Worm (Caenorhabditis elegans) whole organism, young adult: ENCODE data around the gene K11H3.8.

Experiments
- B0019.2 ChIP-seq: fragments of 200-800 bp; sonication (Bioruptor generic); conservative IDR thresholded peaks from 2 replicates; pipeline ENCODE4 v1.3.6; 2022; ENCODE audit warnings: missing genetic modification reagents, missing genetic modification characterization, missing compliant biosample characterization
- C06A6.2 ChIP-seq: fragments of 200-800 bp; sonication (Bioruptor generic); conservative IDR thresholded peaks from 2 replicates; pipeline ENCODE4 v1.3.6; 2022; ENCODE audit warnings: missing genetic modification characterization, missing compliant biosample characterization
- C17E4.6 ChIP-seq: fragments of 200-800 bp; sonication (Bioruptor generic); IDR thresholded peaks from 2 replicates; pipeline ENCODE4 v1.3.6; 2022; ENCODE audit warnings: missing genetic modification reagents, missing genetic modification characterization, missing compliant biosample characterization
- F22D6.2 ChIP-seq: sonication (generic microtip); optimal IDR thresholded peaks from 2 replicates; lab custom pipeline; 2016; ENCODE audit warnings: mild to moderate bottlenecking, missing genetic modification characterization, missing compliant biosample characterization
- F33H1.4 ChIP-seq: fragments of 200-800 bp; sonication (Bioruptor generic); IDR thresholded peaks from 2 replicates; pipeline ENCODE4 v1.3.6; 2022; ENCODE audit warnings: missing genetic modification reagents, missing genetic modification characterization, missing compliant biosample characterization
- F37B4.10 ChIP-seq: fragments of 200-800 bp; sonication (Bioruptor generic); IDR thresholded peaks from 2 replicates; pipeline ENCODE4 v1.3.6; 2022; ENCODE audit warnings: missing genetic modification characterization, missing compliant biosample characterization
- F39B2.1 ChIP-seq: fragments of 200-800 bp; sonication (Bioruptor generic); IDR thresholded peaks from 2 replicates; pipeline ENCODE4 v1.3.6; 2022; ENCODE audit warnings: missing genetic modification reagents, missing genetic modification characterization, missing compliant biosample characterization
- F49E8.2 ChIP-seq: sonication (generic microtip); optimal IDR thresholded peaks from 3 replicates; lab custom pipeline; 2017; ENCODE audit warnings: missing genetic modification characterization, mild to moderate bottlenecking, missing compliant biosample characterization, antibody characterized with exemption, moderate library complexity; ENCODE audit not compliant: insufficient read depth
- F52B5.7 ChIP-seq: sonication (generic microtip); optimal IDR thresholded peaks from 2 replicates; lab custom pipeline; 2016; ENCODE audit warnings: mild to moderate bottlenecking, missing genetic modification characterization, missing compliant biosample characterization
- F57C9.4 ChIP-seq: sonication (generic microtip); optimal IDR thresholded peaks from 2 replicates; lab custom pipeline; 2017; ENCODE audit warnings: mild to moderate bottlenecking, missing genetic modification characterization, missing compliant biosample characterization
- K11D2.4 ChIP-seq: fragments of 200-800 bp; sonication (Bioruptor generic); IDR thresholded peaks from 2 replicates; pipeline ENCODE4 v1.3.6; 2022; ENCODE audit warnings: missing genetic modification reagents, missing genetic modification characterization, missing compliant biosample characterization
- Y53F4B.3 ChIP-seq: fragments of 200-800 bp; sonication (Bioruptor generic); IDR thresholded peaks from 2 replicates; pipeline ENCODE4 v1.3.6; 2022; ENCODE audit warnings: missing genetic modification reagents, missing genetic modification characterization, missing compliant biosample characterization
- Y79H2A.3 ChIP-seq: fragments of 200-800 bp; sonication (Bioruptor generic); conservative IDR thresholded peaks from 2 replicates; pipeline ENCODE4 v1.3.6; 2022; ENCODE audit warnings: missing genetic modification reagents, missing genetic modification characterization, missing compliant biosample characterization
- Y95B8A.8 ChIP-seq: fragments of 200-800 bp; sonication (Bioruptor generic); IDR thresholded peaks from 2 replicates; pipeline ENCODE4 v1.3.6; 2022; ENCODE audit warnings: missing genetic modification reagents, missing genetic modification characterization, missing compliant biosample characterization
- ZK185.1 ChIP-seq: sonication (generic microtip); optimal IDR thresholded peaks from 2 replicates; lab custom pipeline; 2016; ENCODE audit warnings: mild to moderate bottlenecking, missing genetic modification characterization, missing compliant biosample characterization; ENCODE audit not compliant: poor library complexity, severe bottlenecking
- aptf-3 ChIP-seq: fragments of 200-800 bp; sonication (Bioruptor generic); IDR thresholded peaks from 2 replicates; pipeline ENCODE4 v1.3.6; 2022; ENCODE audit warnings: missing genetic modification characterization, missing compliant biosample characterization
- atf-7 ChIP-seq: sonication (generic microtip); optimal IDR thresholded peaks from 2 replicates; lab custom pipeline; 2017; ENCODE audit warnings: mild to moderate bottlenecking, missing genetic modification characterization, missing compliant biosample characterization
- attf-6 ChIP-seq: fragments of 200-800 bp; sonication (Bioruptor generic); IDR thresholded peaks from 2 replicates; pipeline ENCODE4 v1.3.6; 2022; ENCODE audit warnings: missing genetic modification reagents, missing genetic modification characterization, missing compliant biosample characterization
- cebp-1 ChIP-seq, 2 experiments: fragments of 200-800 bp in 1 of 2; sonication (Bioruptor generic) in 1 of 2; sonication (generic microtip) in 1 of 2; IDR thresholded peaks in 1 of 2; optimal IDR thresholded peaks in 1 of 2; 2 replicates each; pipeline versions ENCODE4 v1.3.6 to Lab custom; 2017 to 2022; ENCODE audit warnings: missing compliant biosample characterization in 2 of 2, missing genetic modification characterization in 2 of 2, mild to moderate bottlenecking in 1 of 2, missing genetic modification reagents in 1 of 2, moderate library complexity in 1 of 2
- ceh-91 ChIP-seq: fragments of 200-800 bp; sonication (Bioruptor generic); IDR thresholded peaks from 2 replicates; pipeline ENCODE4 v1.3.6; 2022; ENCODE audit warnings: missing genetic modification reagents, missing genetic modification characterization, missing compliant biosample characterization
- chd-7 ChIP-seq: sonication (generic microtip); optimal IDR thresholded peaks from 2 replicates; lab custom pipeline; 2016; ENCODE audit warnings: mild to moderate bottlenecking, missing genetic modification characterization, moderate library complexity, missing compliant biosample characterization
- dox-1 ChIP-seq: fragments of 200-800 bp; sonication (Bioruptor generic); IDR thresholded peaks from 2 replicates; pipeline ENCODE4 v1.3.6; 2022; ENCODE audit warnings: missing genetic modification reagents, missing genetic modification characterization, missing compliant biosample characterization
- dpl-1 ChIP-seq: fragments of 150-350 bp; optimal IDR thresholded peaks from 2 replicates; lab custom pipeline; 2014; ENCODE audit warnings: missing biosample characterization, missing genetic modification reagents, missing genetic modification characterization
- efl-1 ChIP-seq: fragments of 150-350 bp; optimal IDR thresholded peaks from 2 replicates; lab custom pipeline; 2014; ENCODE audit warnings: missing biosample characterization, missing genetic modification reagents, missing genetic modification characterization
- ekl-4 ChIP-seq: fragments of 200-800 bp; sonication (Bioruptor generic); IDR thresholded peaks from 2 replicates; pipeline ENCODE4 v1.3.6; 2022; ENCODE audit warnings: missing genetic modification reagents, missing genetic modification characterization, missing compliant biosample characterization
- ets-4 ChIP-seq: fragments of 200-800 bp; sonication (Bioruptor generic); optimal IDR thresholded peaks from 2 replicates; lab custom pipeline; 2018; ENCODE audit warnings: mild to moderate bottlenecking, missing genetic modification characterization, missing compliant biosample characterization
- fkh-3 ChIP-seq: sonication (generic microtip); optimal IDR thresholded peaks from 2 replicates; lab custom pipeline; 2016; ENCODE audit warnings: mild to moderate bottlenecking, missing genetic modification characterization, missing compliant biosample characterization
- hlh-12 ChIP-seq: sonication (generic microtip); optimal IDR thresholded peaks from 2 replicates; lab custom pipeline; 2016; ENCODE audit warnings: missing genetic modification characterization, missing compliant biosample characterization
- hmg-1.2 ChIP-seq: fragments of 200-800 bp; sonication (Bioruptor generic); IDR thresholded peaks from 2 replicates; pipeline ENCODE4 v1.3.6; 2022; ENCODE audit warnings: missing genetic modification reagents, missing genetic modification characterization, missing compliant biosample characterization
- hmg-20 ChIP-seq: fragments of 200-800 bp; sonication (Bioruptor generic); IDR thresholded peaks from 2 replicates; pipeline ENCODE4 v1.3.6; 2022; ENCODE audit warnings: missing genetic modification reagents, missing genetic modification characterization, missing compliant biosample characterization
- let-526 ChIP-seq: fragments of 200-800 bp; sonication (Bioruptor generic); IDR thresholded peaks from 2 replicates; pipeline ENCODE4 v1.3.6; 2022; ENCODE audit warnings: missing genetic modification reagents, missing genetic modification characterization, missing compliant biosample characterization
- lin-26 ChIP-seq: fragments of 200-800 bp; sonication (Bioruptor generic); IDR thresholded peaks from 2 replicates; pipeline ENCODE4 v1.3.6; 2022; ENCODE audit warnings: missing genetic modification reagents, missing genetic modification characterization, missing compliant biosample characterization
- lin-35 ChIP-seq, 3 experiments: fragments of 150-350 bp in 2 of 3; sonication (generic microtip) in 1 of 3; optimal IDR thresholded peaks; 2 replicates each; lab custom pipeline; 2014 to 2018; ENCODE audit warnings: missing biosample characterization in 3 of 3, missing genetic modification characterization in 3 of 3, missing genetic modification reagents in 3 of 3
- lin-54 ChIP-seq: fragments of 200-800 bp; sonication (Bioruptor generic); optimal IDR thresholded peaks from 2 replicates; lab custom pipeline; 2018; ENCODE audit warnings: mild to moderate bottlenecking, missing genetic modification characterization, missing compliant biosample characterization
- lsl-1 ChIP-seq: fragments of 200-800 bp; sonication (Bioruptor generic); optimal IDR thresholded peaks from 2 replicates; lab custom pipeline; 2018; ENCODE audit warnings: mild to moderate bottlenecking, missing genetic modification characterization, moderate library complexity, missing compliant biosample characterization
- madf-10 ChIP-seq: sonication (generic microtip); optimal IDR thresholded peaks from 2 replicates; lab custom pipeline; 2016; ENCODE audit warnings: mild to moderate bottlenecking, missing genetic modification characterization, missing compliant biosample characterization
- madf-6 ChIP-seq: fragments of 200-800 bp; sonication (Bioruptor generic); IDR thresholded peaks from 2 replicates; pipeline ENCODE4 v1.3.6; 2022; ENCODE audit warnings: missing genetic modification reagents, missing genetic modification characterization, missing compliant biosample characterization
- madf-8 ChIP-seq: fragments of 200-800 bp; sonication (Bioruptor generic); conservative IDR thresholded peaks from 2 replicates; pipeline ENCODE4 v1.3.6; 2022; ENCODE audit warnings: missing genetic modification reagents, missing genetic modification characterization, missing compliant biosample characterization
- mel-28 ChIP-seq: sonication (generic microtip); optimal IDR thresholded peaks from 2 replicates; lab custom pipeline; 2016; ENCODE audit warnings: borderline replicate concordance, mild to moderate bottlenecking, missing genetic modification characterization, missing compliant biosample characterization
- nhr-120 ChIP-seq: fragments of 200-800 bp; sonication (Bioruptor generic); IDR thresholded peaks from 2 replicates; pipeline ENCODE4 v1.3.6; 2022; ENCODE audit warnings: missing genetic modification characterization, missing compliant biosample characterization
- nhr-80 ChIP-seq: sonication (generic microtip); optimal IDR thresholded peaks from 2 replicates; lab custom pipeline; 2016; ENCODE audit warnings: missing genetic modification characterization, missing compliant biosample characterization
- sdz-38 ChIP-seq: sonication (generic microtip); optimal IDR thresholded peaks from 2 replicates; lab custom pipeline; 2016; ENCODE audit warnings: missing genotype, missing genetic modification characterization, missing compliant biosample characterization
- snpc-1.1 ChIP-seq: sonication (generic microtip); optimal IDR thresholded peaks from 2 replicates; lab custom pipeline; 2017; ENCODE audit warnings: missing genetic modification characterization, mild to moderate bottlenecking, missing compliant biosample characterization, antibody characterized with exemption, moderate library complexity, missing genotype, missing genetic modification reagents; ENCODE audit not compliant: insufficient read depth
- snpc-3.4 ChIP-seq: sonication (generic microtip); optimal IDR thresholded peaks from 2 replicates; lab custom pipeline; 2017; ENCODE audit warnings: missing genetic modification characterization, mild to moderate bottlenecking, missing compliant biosample characterization, antibody characterized with exemption, moderate library complexity, missing genotype, missing genetic modification reagents
- snpc-4 ChIP-seq, 5 experiments: fragments of 150-350 bp in 1 of 5; sonication (generic microtip) in 4 of 5; optimal IDR thresholded peaks; 2 replicates each; lab custom pipeline; 2014 to 2018; ENCODE audit warnings: missing genetic modification characterization in 5 of 5, missing biosample characterization in 3 of 5, antibody characterized with exemption in 2 of 5, mild to moderate bottlenecking in 2 of 5, missing compliant biosample characterization in 2 of 5, missing genotype in 2 of 5, moderate library complexity in 2 of 5, missing genetic modification reagents in 1 of 5
- tbx-9 ChIP-seq: sonication (generic microtip); optimal IDR thresholded peaks from 2 replicates; lab custom pipeline; 2016; ENCODE audit warnings: borderline replicate concordance, missing genetic modification characterization, inconsistent platforms, missing compliant biosample characterization
- zfh-2 ChIP-seq: fragments of 200-800 bp; sonication (Bioruptor generic); conservative IDR thresholded peaks from 2 replicates; pipeline ENCODE4 v1.3.6; 2022; ENCODE audit warnings: missing genetic modification reagents, missing genetic modification characterization, missing compliant biosample characterization
- ztf-3 ChIP-seq: fragments of 200-800 bp; sonication (Bioruptor generic); optimal IDR thresholded peaks from 2 replicates; lab custom pipeline; 2018; ENCODE audit warnings: mild to moderate bottlenecking, missing genetic modification characterization, missing compliant biosample characterization

The K11H3.8 gene

ce11 chrIII:9817894-9818293, 17.1 kb upstream of the K11H3.8 start:
- no peak for TF ChIP-seq F57C9.4 (tag; lab: Kevin White, UChicago)
- TF ChIP-seq F33H1.4 (GFP tag; lab: Robert Waterston, UW): peak; percentile 31
- peak; percentile 35 for TF ChIP-seq efl-1
- TF ChIP-seq lin-35 (GFP tag; optimal IDR thresholded peaks at IDR 0.05; lab: Kevin White, UChicago): no peak
- no peak for TF ChIP-seq hmg-20 (GFP tag; lab: Robert Waterston, UW)
- no peak for TF ChIP-seq tbx-9 (tag; lab: Kevin White, UChicago)
- TF ChIP-seq fkh-3 (tag; lab: Kevin White, UChicago): no peak
- TF ChIP-seq hlh-12 (tag; lab: Kevin White, UChicago): no peak
- no peak for TF ChIP-seq let-526 (GFP tag; lab: Robert Waterston, UW)
- no peak for TF ChIP-seq ets-4 (GFP tag; lab: Kevin White, UChicago)
- peak; percentile 30; the same call in 1 of the 2 replicates for TF ChIP-seq dox-1
- TF ChIP-seq Y79H2A.3 (GFP tag; lab: Robert Waterston, UW): no peak
- TF ChIP-seq snpc-4 (GFP tag; optimal IDR thresholded peaks at IDR 0.05; lab: Kevin White, UChicago): no peak
- TF ChIP-seq snpc-4 (tag; optimal IDR thresholded peaks at IDR 0.05; lab: Kevin White, UChicago): no peak
- TF ChIP-seq madf-8 (GFP tag; lab: Robert Waterston, UW): 0 out of 2 replicates have a peak, but pooled peaks have one; percentile 24
- TF ChIP-seq ceh-91 (GFP tag; lab: Robert Waterston, UW): no peak
- no peak for TF ChIP-seq attf-6
- no peak for TF ChIP-seq Y53F4B.3 (GFP tag; lab: Robert Waterston, UW)
- no peak for TF ChIP-seq hmg-1.2 (GFP tag; lab: Robert Waterston, UW)
- peak; percentile 93 for TF ChIP-seq lsl-1 (GFP tag; lab: Kevin White, UChicago)
- TF ChIP-seq cebp-1 (GFP tag; IDR thresholded peaks at IDR 0.05; lab: Robert Waterston, UW): no peak
- TF ChIP-seq cebp-1 (tag; optimal IDR thresholded peaks at IDR 0.05; lab: Kevin White, UChicago): no peak
- TF ChIP-seq F49E8.2: peak; percentile 26
- no peak for TF ChIP-seq C17E4.6 (GFP tag; lab: Robert Waterston, UW)
- TF ChIP-seq atf-7 (tag; lab: Kevin White, UChicago): no peak
- peak; percentile 45 for TF ChIP-seq lin-54
- no peak for TF ChIP-seq Y95B8A.8
- peak; percentile 1 for TF ChIP-seq snpc-3.4 (tag; lab: Kevin White, UChicago)
- TF ChIP-seq B0019.2 (GFP tag; lab: Robert Waterston, UW): no peak
- peak; percentile 60 for TF ChIP-seq madf-6
- TF ChIP-seq dpl-1 (GFP tag; lab: Kevin White, UChicago): no peak
- TF ChIP-seq mel-28 (tag; lab: Kevin White, UChicago): no peak
- TF ChIP-seq nhr-120 (GFP tag; lab: Robert Waterston, UW): no peak

- no peak for TF ChIP-seq sdz-38
- no peak for TF ChIP-seq mel-28 (tag; lab: Kevin White, UChicago)
- TF ChIP-seq snpc-1.1: no peak
- TF ChIP-seq chd-7 (tag; lab: Kevin White, UChicago): peak; percentile 52
- no peak for TF ChIP-seq lin-26 (GFP tag; lab: Robert Waterston, UW)
- TF ChIP-seq efl-1: no peak
- TF ChIP-seq aptf-3 (GFP tag; lab: Robert Waterston, UW): no peak
- no peak for TF ChIP-seq madf-10 (tag; lab: Kevin White, UChicago)
- TF ChIP-seq dox-1: 0 out of 2 replicates have a peak, but pooled peaks have one; percentile 26
- no peak; the same call in 1 of the 2 replicates for TF ChIP-seq ekl-4 (GFP tag; lab: Robert Waterston, UW)
- no peak for TF ChIP-seq C06A6.2 (GFP tag; lab: Robert Waterston, UW)
- TF ChIP-seq F39B2.1 (GFP tag; lab: Robert Waterston, UW): no peak
- peak; percentile 83 for TF ChIP-seq zfh-2
- no peak for TF ChIP-seq K11D2.4
- TF ChIP-seq F22D6.2 (tag; lab: Kevin White, UChicago): no peak
- TF ChIP-seq F52B5.7 (tag; lab: Kevin White, UChicago): no peak
- peak; percentile 44 for TF ChIP-seq nhr-80 (tag; lab: Kevin White, UChicago)
- no peak for TF ChIP-seq ztf-3
- TF ChIP-seq F37B4.10 (GFP tag; lab: Robert Waterston, UW): no peak
- TF ChIP-seq ZK185.1 (tag; lab: Kevin White, UChicago): no peak
Observed at ce11 chrIII:9818763-9819162, 16.2 kb upstream of the K11H3.8 start, which contains the start of gene panl-3. Gene panl-3 (plus strand): TSS chrIII:9819056.
